Worm (Caenorhabditis elegans) whole organism, early embryonic: ENCODE data around the gene T05C1.1.

ENCODE experiments used
- B0310.2 ChIP-seq: sonication (generic microtip); optimal IDR thresholded peaks from 2 replicates; lab custom pipeline; 2016; ENCODE audit warnings: mild to moderate bottlenecking, missing genetic modification characterization, missing compliant biosample characterization
- F13C5.2 ChIP-seq: sonication (generic microtip); optimal IDR thresholded peaks from 2 replicates; lab custom pipeline; 2017; ENCODE audit warnings: mild to moderate bottlenecking, missing genetic modification characterization, inconsistent platforms, missing compliant biosample characterization
- ama-1 ChIP-seq: fragments of 150-350 bp; optimal IDR thresholded peaks from 2 replicates; lab custom pipeline; 2014
- ceh-13 ChIP-seq: fragments of 200-800 bp; sonication (Bioruptor generic); optimal IDR thresholded peaks from 2 replicates; lab custom pipeline; 2018; ENCODE audit warnings: mild to moderate bottlenecking, missing genetic modification characterization, missing compliant biosample characterization

DNA sequence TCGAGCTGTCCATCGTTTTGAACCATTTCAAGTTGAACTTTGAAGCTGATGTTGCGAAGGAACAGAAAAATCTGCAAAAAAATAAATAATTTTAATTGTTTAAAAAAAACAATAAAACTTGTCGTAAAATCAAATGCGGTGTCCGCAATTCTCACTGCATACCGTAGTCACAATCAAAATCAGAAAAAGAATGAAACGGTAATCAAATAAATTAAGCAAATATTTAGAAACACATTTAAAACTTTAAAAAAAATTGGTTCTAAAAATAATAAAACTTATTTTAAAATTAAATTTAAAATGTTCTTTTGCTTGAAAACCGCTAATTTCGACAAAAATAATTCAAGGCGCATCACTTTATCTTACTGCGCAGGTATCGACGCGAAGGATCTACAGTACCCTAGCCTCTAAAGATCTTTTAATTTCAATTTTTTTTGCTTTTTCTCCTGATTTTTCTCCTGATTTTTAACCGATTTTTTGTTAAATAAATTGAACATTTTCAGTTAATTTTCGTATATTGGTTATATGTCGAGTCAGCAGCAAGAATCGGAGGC lies 44.8 kb downstream of the T05C1.1 start, which contains the start of the genes B0304.4 and B0304.2:
- no peak for TF ChIP-seq F13C5.2 (tag; lab: Kevin White, UChicago)
- no peak for TF ChIP-seq B0310.2
- TF ChIP-seq ceh-13 = no peak
- no peak for TF ChIP-seq ama-1 (lab: Kevin White, UChicago)
